Fruit fly (Drosophila melanogaster) whole organism, embryonic: ENCODE data around the gene CG45073.

ENCODE experiments used
- Antp ChIP-seq: fragments of 200-800 bp; sonication (Bioruptor generic); optimal IDR thresholded peaks from 3 replicates; lab custom pipeline; 2016; ENCODE audit warnings: missing biosample characterization, missing genetic modification characterization
- Bgb ChIP-seq: fragments of 200-800 bp; sonication (Bioruptor generic); IDR thresholded peaks from 2 replicates; pipeline ENCODE4 v1.3.6; 2022; ENCODE audit warnings: missing biosample characterization, missing genetic modification characterization; ENCODE audit not compliant: partially characterized antibody
- CG10147 ChIP-seq: fragments of 200-800 bp; sonication (Bioruptor generic); optimal IDR thresholded peaks from 2 replicates; lab custom pipeline; 2019; ENCODE audit warnings: missing biosample characterization, mild to moderate bottlenecking, missing genetic modification characterization, moderate library complexity
- CG10462 ChIP-seq: fragments of 200-800 bp; sonication (Bioruptor generic); optimal IDR thresholded peaks from 2 replicates; lab custom pipeline; 2016; ENCODE audit warnings: missing biosample characterization, missing genetic modification characterization
- CG10959 ChIP-seq: fragments of 200-800 bp; sonication (Bioruptor generic); IDR thresholded peaks from 2 replicates; pipeline ENCODE4 v1.3.6; 2022; ENCODE audit warnings: missing biosample characterization, missing genetic modification characterization
- CG12155 ChIP-seq: fragments of 200-800 bp; sonication (Bioruptor generic); optimal IDR thresholded peaks from 3 replicates; lab custom pipeline; 2016; ENCODE audit warnings: missing biosample characterization, missing genetic modification characterization
- CG15269 ChIP-seq: fragments of 200-800 bp; sonication (Bioruptor generic); optimal IDR thresholded peaks from 2 replicates; lab custom pipeline; 2018; ENCODE audit warnings: missing biosample characterization, mild to moderate bottlenecking, missing genetic modification characterization, moderate library complexity
- CG15696 ChIP-seq: fragments of 200-800 bp; sonication (Bioruptor generic); optimal IDR thresholded peaks from 2 replicates; lab custom pipeline; 2019; ENCODE audit warnings: missing biosample characterization, mild to moderate bottlenecking, missing genetic modification characterization, moderate library complexity
- CG1603 ChIP-seq: fragments of 200-800 bp; sonication (Bioruptor generic); optimal IDR thresholded peaks from 2 replicates; lab custom pipeline; 2019; ENCODE audit warnings: missing biosample characterization, mild to moderate bottlenecking, missing genetic modification characterization, moderate library complexity
- CG17186 ChIP-seq: fragments of 200-800 bp; sonication (Bioruptor generic); optimal IDR thresholded peaks from 3 replicates; lab custom pipeline; 2017; ENCODE audit warnings: missing biosample characterization, missing genetic modification reagents, missing genetic modification characterization
- CG1832 ChIP-seq: fragments of 200-800 bp; sonication (Bioruptor generic); optimal IDR thresholded peaks from 2 replicates; lab custom pipeline; 2017; ENCODE audit warnings: missing biosample characterization, mild to moderate bottlenecking, missing genetic modification characterization, inconsistent platforms
- CG30020 ChIP-seq: fragments of 200-800 bp; optimal IDR thresholded peaks from 2 replicates; lab custom pipeline; 2019; ENCODE audit warnings: missing biosample characterization, mild to moderate bottlenecking, missing genetic modification characterization, moderate library complexity
- CG32532 ChIP-seq: fragments of 200-800 bp; sonication (Bioruptor generic); IDR thresholded peaks from 2 replicates; pipeline ENCODE4 v1.3.6; 2022; ENCODE audit warnings: missing biosample characterization, missing genetic modification characterization
- CG4282 ChIP-seq: fragments of 200-800 bp; sonication (Bioruptor generic); optimal IDR thresholded peaks from 2 replicates; lab custom pipeline; 2016; ENCODE audit warnings: missing biosample characterization, missing genetic modification characterization
- CG4424 ChIP-seq: fragments of 200-800 bp; sonication (Bioruptor generic); optimal IDR thresholded peaks from 3 replicates; lab custom pipeline; 2016; ENCODE audit warnings: missing biosample characterization, missing genetic modification characterization
- CG4820 ChIP-seq: fragments of 200-800 bp; sonication (Bioruptor generic); optimal IDR thresholded peaks from 3 replicates; lab custom pipeline; 2016; ENCODE audit warnings: missing biosample characterization, missing genetic modification characterization
- CG4854 ChIP-seq: fragments of 200-800 bp; sonication (Bioruptor generic); optimal IDR thresholded peaks from 2 replicates; lab custom pipeline; 2016; ENCODE audit warnings: missing biosample characterization, missing genetic modification characterization, inconsistent platforms
- CG7372 ChIP-seq: fragments of 200-800 bp; sonication (Bioruptor generic); IDR thresholded peaks from 2 replicates; pipeline ENCODE4 v1.3.6; 2022; ENCODE audit warnings: missing biosample characterization, missing genetic modification characterization
- CG8290 ChIP-seq, 3 experiments: fragments of 200-800 bp; sonication (Bioruptor generic); optimal IDR thresholded peaks; 2 replicates each; lab custom pipeline; 2016 to 2019; ENCODE audit warnings: missing biosample characterization in 3 of 3, missing genetic modification characterization in 3 of 3, mild to moderate bottlenecking in 2 of 3, moderate library complexity in 1 of 3
- CG9932 ChIP-seq: fragments of 200-800 bp; sonication (Bioruptor generic); IDR thresholded peaks from 2 replicates; pipeline ENCODE4 v1.3.6; 2022; ENCODE audit warnings: missing biosample characterization, missing genetic modification characterization
- CHES-1-like ChIP-seq: fragments of 200-800 bp; sonication (Bioruptor generic); optimal IDR thresholded peaks from 2 replicates; lab custom pipeline; 2016; ENCODE audit warnings: missing biosample characterization, missing genetic modification characterization
- E2f1 ChIP-seq: fragments of 200-800 bp; sonication (Bioruptor generic); IDR thresholded peaks from 2 replicates; pipeline ENCODE4 v1.3.6; 2022; ENCODE audit warnings: missing biosample characterization, missing genetic modification characterization
- HLH54F ChIP-seq: fragments of 200-800 bp; sonication (Bioruptor generic); optimal IDR thresholded peaks from 3 replicates; lab custom pipeline; 2016; ENCODE audit warnings: missing biosample characterization, missing genetic modification characterization
- Hmr ChIP-seq: fragments of 200-800 bp; sonication (Bioruptor generic); optimal IDR thresholded peaks from 3 replicates; lab custom pipeline; 2017; ENCODE audit warnings: mild to moderate bottlenecking, missing biosample characterization, missing genetic modification reagents, missing genetic modification characterization
- MESR4 ChIP-seq: fragments of 200-800 bp; sonication (Bioruptor generic); optimal IDR thresholded peaks from 2 replicates; lab custom pipeline; 2018; ENCODE audit warnings: missing biosample characterization, mild to moderate bottlenecking, missing genetic modification characterization, moderate library complexity
- Meics ChIP-seq: fragments of 200-800 bp; sonication (Bioruptor generic); optimal IDR thresholded peaks from 2 replicates; lab custom pipeline; 2017; ENCODE audit warnings: missing biosample characterization, mild to moderate bottlenecking, missing genetic modification characterization
- Nf-YB ChIP-seq: fragments of 200-800 bp; sonication (Bioruptor generic); optimal IDR thresholded peaks from 3 replicates; lab custom pipeline; 2019; ENCODE audit warnings: missing biosample characterization, mild to moderate bottlenecking, missing genetic modification characterization, moderate library complexity
- Oli ChIP-seq: fragments of 200-800 bp; sonication (Bioruptor generic); optimal IDR thresholded peaks from 2 replicates; lab custom pipeline; 2018; ENCODE audit warnings: missing biosample characterization, mild to moderate bottlenecking, missing genetic modification characterization, moderate library complexity
- Pdp1 ChIP-seq, 2 experiments: fragments of 200-800 bp; sonication (Bioruptor generic); optimal IDR thresholded peaks; 3 replicates each; lab custom pipeline; 2016; ENCODE audit warnings: missing biosample characterization in 2 of 2, missing genetic modification characterization in 2 of 2, mild to moderate bottlenecking in 1 of 2, moderate library complexity in 1 of 2
- Ptx1 ChIP-seq: fragments of 200-800 bp; sonication (Bioruptor generic); IDR thresholded peaks from 2 replicates; pipeline ENCODE4 v1.3.6; 2022; ENCODE audit warnings: missing biosample characterization, missing genetic modification characterization
- TFAM ChIP-seq: fragments of 200-800 bp; sonication (Bioruptor generic); optimal IDR thresholded peaks from 2 replicates; lab custom pipeline; 2017; ENCODE audit warnings: missing biosample characterization, missing genetic modification characterization, inconsistent platforms
- Taf1 ChIP-seq: fragments of 200-800 bp; sonication (Bioruptor generic); IDR thresholded peaks from 2 replicates; pipeline ENCODE4 v1.3.6; 2022; ENCODE audit warnings: missing biosample characterization, missing genetic modification characterization
- YL-1 ChIP-seq: fragments of 200-800 bp; sonication (Bioruptor generic); optimal IDR thresholded peaks from 3 replicates; lab custom pipeline; 2017; ENCODE audit warnings: missing biosample characterization, mild to moderate bottlenecking, missing genetic modification characterization
- ap ChIP-seq: fragments of 200-800 bp; sonication (Bioruptor generic); IDR thresholded peaks from 2 replicates; pipeline ENCODE4 v1.3.6; 2022; ENCODE audit warnings: missing biosample characterization, missing genetic modification characterization
- ato ChIP-seq: fragments of 200-800 bp; sonication (Bioruptor generic); IDR thresholded peaks from 2 replicates; pipeline ENCODE4 v1.3.6; 2022; ENCODE audit warnings: missing biosample characterization, missing genetic modification characterization; ENCODE audit not compliant: partially characterized antibody
- az2 ChIP-seq: fragments of 200-800 bp; sonication (Bioruptor generic); optimal IDR thresholded peaks from 3 replicates; lab custom pipeline; 2016; ENCODE audit warnings: missing biosample characterization, missing genetic modification characterization
- br ChIP-seq: fragments of >200 bp; optimal IDR thresholded peaks from 2 replicates; lab custom pipeline; 2017
- cg ChIP-seq: fragments of 200-800 bp; sonication (Bioruptor generic); optimal IDR thresholded peaks from 3 replicates; lab custom pipeline; 2019; ENCODE audit warnings: missing biosample characterization, mild to moderate bottlenecking, missing genetic modification characterization, moderate library complexity
- croc ChIP-seq: fragments of 200-800 bp; sonication (Bioruptor generic); conservative IDR thresholded peaks from 3 replicates; pipeline ENCODE4 v1.3.6; 2022; ENCODE audit warnings: missing biosample characterization, missing genetic modification characterization
- danr ChIP-seq: fragments of 200-800 bp; sonication (Bioruptor generic); IDR thresholded peaks from 2 replicates; pipeline ENCODE4 v1.3.6; 2022; ENCODE audit warnings: missing biosample characterization, missing genetic modification characterization
- ewg ChIP-seq: fragments of 200-800 bp; sonication (Bioruptor generic); optimal IDR thresholded peaks from 3 replicates; lab custom pipeline; 2017; ENCODE audit warnings: mild to moderate bottlenecking, missing biosample characterization, missing genetic modification reagents, missing genetic modification characterization
- h ChIP-seq: fragments of >200 bp; optimal IDR thresholded peaks from 2 replicates; lab custom pipeline; 2017
- kni ChIP-seq: fragments of 200-800 bp; sonication (Bioruptor generic); optimal IDR thresholded peaks from 3 replicates; lab custom pipeline; 2017; ENCODE audit warnings: mild to moderate bottlenecking, missing biosample characterization, missing genetic modification reagents, missing genetic modification characterization
- luna ChIP-seq: fragments of 200-800 bp; sonication (Bioruptor generic); optimal IDR thresholded peaks from 2 replicates; lab custom pipeline; 2016; ENCODE audit warnings: missing biosample characterization, missing genetic modification characterization
- maf-S ChIP-seq: fragments of 200-800 bp; sonication (Bioruptor generic); optimal IDR thresholded peaks from 2 replicates; lab custom pipeline; 2016; ENCODE audit warnings: missing biosample characterization, missing genetic modification characterization
- nerfin-2 ChIP-seq: fragments of 200-800 bp; sonication (Bioruptor generic); IDR thresholded peaks from 2 replicates; pipeline ENCODE4 v1.3.6; 2022; ENCODE audit warnings: missing biosample characterization, missing genetic modification characterization; ENCODE audit not compliant: partially characterized antibody
- nmo ChIP-seq: fragments of 200-800 bp; sonication (Bioruptor generic); optimal IDR thresholded peaks from 2 replicates; lab custom pipeline; 2018; ENCODE audit warnings: missing biosample characterization, mild to moderate bottlenecking, missing genetic modification characterization, moderate library complexity
- ssp ChIP-seq: fragments of 200-800 bp; sonication (Bioruptor generic); IDR thresholded peaks from 2 replicates; pipeline ENCODE4 v1.3.6; 2022; ENCODE audit warnings: missing biosample characterization, missing genetic modification characterization
- yki ChIP-seq: fragments of >200 bp; optimal IDR thresholded peaks from 3 replicates; lab custom pipeline; 2018

Gene CG45073

dm6 chr3R:30170671-30171667 is 46.4 kb upstream of the CG45073 start, which contains the start of gene Rsod (continued):
- no peak; the same call in 1 of the 2 replicates for TF ChIP-seq CG9932 (GFP tag; lab: Robert Waterston, UW)
- no peak for TF ChIP-seq cg
- no peak for TF ChIP-seq danr
- TF ChIP-seq CG4424, result no peak
- no peak for TF ChIP-seq MESR4 (GFP tag; lab: Kevin White, UChicago)
- TF ChIP-seq luna, result no peak
- peak; percentile 56 for TF ChIP-seq ssp (GFP tag; lab: Robert Waterston, UW)
- no peak for TF ChIP-seq CG4854 (GFP tag; lab: Kevin White, UChicago)
- TF ChIP-seq Taf1 (GFP tag; lab: Robert Waterston, UW), result peak; percentile 61
- peak; percentile 53 for TF ChIP-seq CG15269
- no peak for TF ChIP-seq CG17186 (GFP tag; lab: Kevin White, UChicago)
- no peak for TF ChIP-seq TFAM (GFP tag; lab: Kevin White, UChicago)
- TF ChIP-seq nmo (GFP tag; lab: Kevin White, UChicago), result peak; percentile 55
- TF ChIP-seq CG4282, result no peak
- TF ChIP-seq HLH54F, result no peak
- peak; percentile 78 for TF ChIP-seq Ptx1 (GFP tag; lab: Robert Waterston, UW)
- TF ChIP-seq croc (GFP tag; lab: Robert Waterston, UW), result peak; percentile 35; the same call in 2 of the 3 replicates
- TF ChIP-seq CG7372 (GFP tag; lab: Robert Waterston, UW), result peak; percentile 62
- no peak for TF ChIP-seq CG1832 (GFP tag; lab: Kevin White, UChicago)
- no peak for TF ChIP-seq Hmr (GFP tag; lab: Kevin White, UChicago)
- peak; percentile 31 for TF ChIP-seq kni (GFP tag; lab: Kevin White, UChicago)
- no peak for TF ChIP-seq CHES-1-like (GFP tag; lab: Kevin White, UChicago)
- peak; percentile 71 for TF ChIP-seq E2f1 (GFP tag; lab: Robert Waterston, UW)
- peak; percentile 11 for TF ChIP-seq CG4820 (GFP tag; lab: Kevin White, UChicago)
- TF ChIP-seq Antp (GFP tag; lab: Kevin White, UChicago), result no peak
- no peak for TF ChIP-seq CG15696 (tag; lab: Kevin White, UChicago)
- no peak for TF ChIP-seq CG30020 (tag; lab: Kevin White, UChicago)
- peak; percentile 30 for TF ChIP-seq Meics (GFP tag; lab: Kevin White, UChicago)
- no peak for TF ChIP-seq maf-S (GFP tag; lab: Kevin White, UChicago)
- no peak for TF ChIP-seq nerfin-2
- TF ChIP-seq CG10462 (GFP tag; lab: Kevin White, UChicago), result no peak
- TF ChIP-seq br (lab: Kevin White, UChicago), result no peak
- peak; percentile 56 for TF ChIP-seq Oli
- peak; percentile 56 for TF ChIP-seq az2 (GFP tag; lab: Kevin White, UChicago)
- no peak for TF ChIP-seq Bgb (GFP tag; lab: Robert Waterston, UW)
- no peak for TF ChIP-seq Nf-YB (GFP tag; lab: Kevin White, UChicago)
- TF ChIP-seq CG10959, result peak; percentile 50; the same call in 1 of the 2 replicates
- peak; percentile 40 for TF ChIP-seq ewg (GFP tag; lab: Kevin White, UChicago)
- no peak for TF ChIP-seq CG12155
- TF ChIP-seq h, result no peak
- TF ChIP-seq ap, result peak; percentile 54
- peak; percentile 64 for TF ChIP-seq CG1603
- TF ChIP-seq yki (lab: Kevin White, UChicago), result no peak
- TF ChIP-seq CG10147 (GFP tag; lab: Kevin White, UChicago), result no peak
- no peak for TF ChIP-seq YL-1 (GFP tag; lab: Kevin White, UChicago)
- peak; percentile 61; the same call in 1 of the 2 replicates for TF ChIP-seq CG32532 (GFP tag; lab: Robert Waterston, UW)
- peak in 1 of 2 experiments; percentile 32 for TF ChIP-seq Pdp1 (GFP tag; optimal IDR thresholded peaks at IDR 0.05; lab: Kevin White, UChicago)
- TF ChIP-seq ato (GFP tag; lab: Robert Waterston, UW), result no peak
- TF ChIP-seq CG8290 (GFP tag; optimal IDR thresholded peaks at IDR 0.05; lab: Kevin White, UChicago), result no peak
- no peak for TF ChIP-seq CG8290 (tag; optimal IDR thresholded peaks at IDR 0.05; lab: Kevin White, UChicago)
